Fruit fly (Drosophila melanogaster) whole organism, adult: ENCODE data around the gene Sodh1.

Experiments
- CG11617 ChIP-seq: fragments of 200-800 bp; sonication (Bioruptor generic); optimal IDR thresholded peaks from 2 replicates; lab custom pipeline; 2017; ENCODE audit warnings: mild to moderate bottlenecking, missing biosample characterization, missing genetic modification reagents, missing genetic modification characterization
- CG14711 ChIP-seq: fragments of 200-800 bp; sonication (Bioruptor generic); optimal IDR thresholded peaks from 2 replicates; lab custom pipeline; 2018; ENCODE audit warnings: missing biosample characterization, mild to moderate bottlenecking, missing genetic modification characterization, moderate library complexity
- CG33017 ChIP-seq: fragments of 200-800 bp; sonication (Bioruptor generic); optimal IDR thresholded peaks from 2 replicates; lab custom pipeline; 2018; ENCODE audit warnings: missing biosample characterization, mild to moderate bottlenecking, missing genetic modification characterization, moderate library complexity
- CG7045 ChIP-seq: fragments of 200-800 bp; sonication (Bioruptor generic); optimal IDR thresholded peaks from 2 replicates; lab custom pipeline; 2017; ENCODE audit warnings: missing biosample characterization, mild to moderate bottlenecking, missing genetic modification characterization
- Clk ChIP-seq: fragments of 200-800 bp; sonication (Bioruptor generic); optimal IDR thresholded peaks from 2 replicates; lab custom pipeline; 2017; ENCODE audit warnings: missing biosample characterization, missing genetic modification characterization
- Crg-1 ChIP-seq: fragments of 200-800 bp; sonication (Bioruptor generic); optimal IDR thresholded peaks from 2 replicates; lab custom pipeline; 2016; ENCODE audit warnings: missing biosample characterization, missing genetic modification characterization
- ovo ChIP-seq: fragments of 200-800 bp; sonication (Bioruptor generic); optimal IDR thresholded peaks from 2 replicates; lab custom pipeline; 2016; ENCODE audit warnings: missing biosample characterization, missing genetic modification characterization
- pad ChIP-seq: fragments of 200-800 bp; sonication (Bioruptor generic); optimal IDR thresholded peaks from 3 replicates; lab custom pipeline; 2017; ENCODE audit warnings: missing biosample characterization, missing genetic modification characterization, mild to moderate bottlenecking, moderate library complexity, missing genetic modification reagents
- toe ChIP-seq: fragments of 200-800 bp; sonication (Bioruptor generic); optimal IDR thresholded peaks from 2 replicates; lab custom pipeline; 2016; ENCODE audit warnings: missing biosample characterization, missing genetic modification characterization

DNA sequence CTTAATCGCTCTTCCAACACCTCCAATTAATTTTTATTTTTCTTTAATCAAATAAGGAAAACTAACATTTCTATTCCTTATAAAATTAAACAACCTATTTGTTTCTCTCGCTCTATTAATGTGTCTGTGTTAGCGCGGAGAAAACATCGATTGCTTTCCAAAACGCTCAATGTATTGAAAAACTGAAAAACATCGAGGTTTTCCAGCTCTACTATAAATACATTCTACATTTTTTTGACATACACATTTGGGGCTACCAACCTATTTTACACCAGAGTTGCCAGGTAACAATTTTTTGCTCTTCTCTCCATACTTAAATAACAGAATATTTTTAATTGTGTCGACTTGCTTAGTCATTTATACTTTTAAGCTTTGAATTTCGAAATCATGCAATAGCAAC, 39.8 kb downstream of the Sodh1 start:
- TF ChIP-seq CG7045 (no peak), pad (GFP tag; lab: Kevin White, UChicago) (no peak), Clk (GFP tag; lab: Kevin White, UChicago) (no peak), CG11617 (GFP tag; lab: Kevin White, UChicago) (no peak), CG33017 (tag; lab: Kevin White, UChicago) (no peak), CG14711 (tag; lab: Kevin White, UChicago) (peak; percentile 80), Crg-1 (no peak), toe (no peak), ovo (no peak)
